Worm (Caenorhabditis elegans): Measurements from ENCODE around the gene srw-61.

DNA sequence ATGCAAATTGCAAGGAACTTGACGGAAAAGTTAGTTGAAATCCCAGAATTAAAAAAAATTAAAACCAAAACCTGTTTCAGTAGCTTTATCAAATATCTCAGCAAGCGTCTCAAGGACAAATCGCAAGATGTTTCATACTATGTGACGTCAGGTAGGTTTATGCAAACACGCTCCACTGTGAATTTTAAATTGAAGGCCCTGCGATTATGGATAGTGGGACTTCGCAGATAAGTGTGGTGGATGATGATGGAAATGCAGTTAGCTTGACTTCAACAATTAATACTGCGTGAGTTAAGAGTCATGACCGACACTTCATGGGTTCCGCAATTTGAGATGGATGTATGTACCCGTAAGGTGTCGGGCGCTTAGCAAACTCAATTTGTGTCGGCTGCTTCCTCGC lies 38.6 kb downstream of the srw-61 start:
- TF ChIP-seq lin-14 (GFP tag; optimal IDR thresholded peaks at IDR 0.05), result no peak
- no peak for TF ChIP-seq nhr-28 (tag; optimal IDR thresholded peaks at IDR 0.05)
- TF ChIP-seq nhr-237 (tag; optimal IDR thresholded peaks at IDR 0.05), result no peak
- no peak for TF ChIP-seq ceh-82 (tag; optimal IDR thresholded peaks at IDR 0.05)
- TF ChIP-seq unc-130 (tag; optimal IDR thresholded peaks at IDR 0.05), result no peak

All from whole organism, L1 larva.